Fruit fly (Drosophila melanogaster): Measurements from ENCODE around the gene Fit1.

dm6 chr3L:4118339-4118738, 15.0 kb downstream of the Fit1 start:
- TF ChIP-seq Dll (optimal IDR thresholded peaks at IDR 0.05) (no peak), psq (optimal IDR thresholded peaks at IDR 0.05) (no peak)

Data from whole organism.